Fruit fly (Drosophila melanogaster) S2 (cell line): ENCODE results near the gene CG31200.

Source experiments
- CG8478 ChIP-seq: fragments of >200 bp; optimal IDR thresholded peaks from 2 replicates; lab custom pipeline; 2018
- CTCF ChIP-seq, 2 experiments: fragments of >200 bp; optimal IDR thresholded peaks; 2 replicates each; lab custom pipeline; 2018

dm6 chr3R:20719286-20719685 lies 25.9 kb downstream of the CG31200 start:
- TF ChIP-seq CG8478: no peak
- no peak for TF ChIP-seq CTCF (optimal IDR thresholded peaks at IDR 0.05; lab: Kevin White, UChicago)
